Worm (Caenorhabditis elegans) whole organism, L2 larva: Measurements from ENCODE around the gene hst-1.
"Not testable (repeated sequence)": the region's sequence is repeated elsewhere in the genome, so short reads cannot be mapped to it uniquely, and the experiment has no call there.

Experiments
- C34F6.9 ChIP-seq: fragments of 150-350 bp; optimal IDR thresholded peaks from 2 replicates; lab custom pipeline; 2014; ENCODE audit warnings: missing biosample characterization, missing genetic modification characterization
- F13H6.1 ChIP-seq: sonication (generic microtip); optimal IDR thresholded peaks from 2 replicates; lab custom pipeline; 2016; ENCODE audit warnings: missing genetic modification characterization, missing compliant biosample characterization
- R02D3.7 ChIP-seq: fragments of 150-350 bp; optimal IDR thresholded peaks from 2 replicates; lab custom pipeline; 2014; ENCODE audit warnings: missing biosample characterization, missing genetic modification characterization
- Y55F3AM.14 ChIP-seq: fragments of 200-800 bp; sonication (Bioruptor generic); optimal IDR thresholded peaks from 2 replicates; lab custom pipeline; 2018; ENCODE audit warnings: mild to moderate bottlenecking, missing genetic modification characterization, missing compliant biosample characterization
- ZK546.5 ChIP-seq: sonication (generic microtip); optimal IDR thresholded peaks from 2 replicates; lab custom pipeline; 2017; ENCODE audit warnings: missing biosample characterization, missing genetic modification characterization
- alr-1 ChIP-seq: fragments of 150-350 bp; optimal IDR thresholded peaks from 2 replicates; lab custom pipeline; 2014; ENCODE audit warnings: missing biosample characterization, missing genetic modification characterization
- aly-2 ChIP-seq: fragments of 150-350 bp; optimal IDR thresholded peaks from 2 replicates; lab custom pipeline; 2014; ENCODE audit warnings: missing biosample characterization, missing genetic modification characterization
- ama-1 ChIP-seq: fragments of 150-350 bp; optimal IDR thresholded peaks from 2 replicates; lab custom pipeline; 2018; ENCODE audit warnings: inconsistent platforms
- blmp-1 ChIP-seq: sonication (generic microtip); optimal IDR thresholded peaks from 2 replicates; lab custom pipeline; 2017; ENCODE audit warnings: missing genetic modification characterization, mild to moderate bottlenecking, missing compliant biosample characterization, antibody characterized with exemption, moderate library complexity; ENCODE audit not compliant: insufficient read depth
- ceh-16 ChIP-seq: fragments of 150-350 bp; optimal IDR thresholded peaks from 2 replicates; lab custom pipeline; 2014; ENCODE audit warnings: missing biosample characterization, missing genetic modification characterization
- ceh-82 ChIP-seq: fragments of 150-350 bp; optimal IDR thresholded peaks from 2 replicates; lab custom pipeline; 2014; ENCODE audit warnings: missing biosample characterization, missing genetic modification characterization
- egl-27 ChIP-seq: sonication (generic microtip); optimal IDR thresholded peaks from 3 replicates; lab custom pipeline; 2017; ENCODE audit warnings: missing biosample characterization, missing genetic modification reagents, missing genetic modification characterization
- elt-1 ChIP-seq: fragments of 150-350 bp; optimal IDR thresholded peaks from 2 replicates; lab custom pipeline; 2014; ENCODE audit warnings: missing biosample characterization, missing genetic modification characterization
- elt-3 ChIP-seq: sonication (generic microtip); optimal IDR thresholded peaks from 2 replicates; lab custom pipeline; 2017; ENCODE audit warnings: missing biosample characterization, missing genetic modification characterization
- fos-1 ChIP-seq: fragments of 150-350 bp; optimal IDR thresholded peaks from 2 replicates; lab custom pipeline; 2014; ENCODE audit warnings: missing biosample characterization, missing genetic modification characterization
- lsy-2 ChIP-seq, 2 experiments: fragments of 150-350 bp in 1 of 2; sonication (generic microtip) in 1 of 2; optimal IDR thresholded peaks; 2 replicates each; lab custom pipeline; 2014 to 2017; ENCODE audit warnings: missing biosample characterization in 2 of 2, missing genetic modification characterization in 2 of 2
- mab-5 ChIP-seq: fragments of 150-350 bp; optimal IDR thresholded peaks from 2 replicates; lab custom pipeline; 2014; ENCODE audit warnings: missing biosample characterization, missing genetic modification characterization
- mbf-1 ChIP-seq: sonication (generic microtip); optimal IDR thresholded peaks from 2 replicates; lab custom pipeline; 2017; ENCODE audit warnings: missing biosample characterization, missing genetic modification characterization
- mdl-1 ChIP-seq, 2 experiments: fragments of 150-350 bp in 1 of 2; sonication (generic microtip) in 1 of 2; optimal IDR thresholded peaks; 2 replicates each; lab custom pipeline; 2017; ENCODE audit warnings: missing biosample characterization in 2 of 2, missing genetic modification characterization in 2 of 2
- nhr-10 ChIP-seq: sonication (generic microtip); optimal IDR thresholded peaks from 2 replicates; lab custom pipeline; 2017; ENCODE audit warnings: missing biosample characterization, missing genetic modification characterization
- nhr-25 ChIP-seq: fragments of 150-350 bp; sonication (generic microtip); optimal IDR thresholded peaks from 3 replicates; lab custom pipeline; 2014; ENCODE audit warnings: missing biosample characterization, missing genetic modification characterization
- nhr-6 ChIP-seq: fragments of 150-350 bp; optimal IDR thresholded peaks from 2 replicates; lab custom pipeline; 2014; ENCODE audit warnings: missing biosample characterization, missing genetic modification characterization
- peb-1 ChIP-seq: fragments of 150-350 bp; optimal IDR thresholded peaks from 2 replicates; lab custom pipeline; 2014; ENCODE audit warnings: missing biosample characterization, missing genetic modification characterization
- sem-4 ChIP-seq: fragments of 150-350 bp; optimal IDR thresholded peaks from 2 replicates; lab custom pipeline; 2014; ENCODE audit warnings: missing biosample characterization, missing genetic modification reagents, missing genetic modification characterization
- skn-1 ChIP-seq: sonication (generic microtip); optimal IDR thresholded peaks from 2 replicates; lab custom pipeline; 2017; ENCODE audit warnings: missing biosample characterization, missing genetic modification characterization
- sma-9 ChIP-seq, 2 experiments: fragments of 150-350 bp in 1 of 2; sonication (generic microtip) in 1 of 2; optimal IDR thresholded peaks; 2 replicates each; lab custom pipeline; 2014 to 2016; ENCODE audit warnings: missing genetic modification characterization in 2 of 2, mild to moderate bottlenecking in 1 of 2, missing biosample characterization in 1 of 2, missing compliant biosample characterization in 1 of 2, missing genetic modification reagents in 1 of 2, moderate library complexity in 1 of 2
- snpc-4 ChIP-seq: fragments of 150-350 bp; optimal IDR thresholded peaks from 2 replicates; lab custom pipeline; 2014; ENCODE audit warnings: missing biosample characterization, missing genetic modification characterization
- unc-39 ChIP-seq: fragments of 150-350 bp; optimal IDR thresholded peaks from 2 replicates; lab custom pipeline; 2014; ENCODE audit warnings: missing biosample characterization, missing genetic modification characterization
- unc-55 ChIP-seq: fragments of 150-350 bp; sonication (generic microtip); optimal IDR thresholded peaks from 3 replicates; lab custom pipeline; 2014; ENCODE audit warnings: missing biosample characterization, missing genetic modification reagents, missing genetic modification characterization
- unc-62 ChIP-seq: fragments of 150-350 bp; optimal IDR thresholded peaks from 2 replicates; lab custom pipeline; 2014; ENCODE audit warnings: missing biosample characterization, missing genetic modification reagents, missing genetic modification characterization
- zag-1 ChIP-seq: fragments of 150-350 bp; optimal IDR thresholded peaks from 2 replicates; lab custom pipeline; 2014; ENCODE audit warnings: missing biosample characterization, missing genetic modification characterization
- ztf-1 ChIP-seq: fragments of 200-800 bp; sonication (Bioruptor generic); conservative IDR thresholded peaks from 2 replicates; pipeline ENCODE4 v1.3.6; 2022; ENCODE audit warnings: missing genetic modification characterization, missing compliant biosample characterization

The hst-1 gene

DNA sequence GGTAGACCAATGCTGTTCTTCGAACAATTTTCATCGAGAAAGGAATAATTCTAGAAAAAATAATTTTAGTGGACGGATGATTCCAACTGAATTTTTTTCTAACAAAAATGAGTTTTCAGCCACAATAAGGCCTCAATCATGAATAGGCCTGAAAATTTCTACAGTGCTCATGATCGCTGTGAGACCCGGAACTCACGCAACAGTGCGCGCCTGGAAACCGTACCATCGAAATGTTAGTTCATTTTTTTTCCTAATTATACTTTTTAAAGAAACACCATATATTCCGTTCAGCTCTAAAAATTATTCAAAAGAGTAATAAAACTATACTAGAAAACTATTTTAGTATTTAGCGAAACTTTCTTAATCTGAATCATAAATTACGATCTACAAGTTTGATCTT, 33.6 kb upstream of the hst-1 start:
- no peak for TF ChIP-seq alr-1 (tag; lab: Kevin White, UChicago)
- TF ChIP-seq zag-1 (tag; lab: Kevin White, UChicago), result no peak
- TF ChIP-seq sma-9 (GFP tag; optimal IDR thresholded peaks at IDR 0.05; lab: Kevin White, UChicago), result no peak
- no peak for TF ChIP-seq sma-9 (tag; optimal IDR thresholded peaks at IDR 0.05; lab: Kevin White, UChicago)
- TF ChIP-seq mbf-1 (tag; lab: Kevin White, UChicago), result no peak
- no peak for TF ChIP-seq unc-55
- TF ChIP-seq Y55F3AM.14, result no peak
- no peak for TF ChIP-seq R02D3.7 (tag; lab: Kevin White, UChicago)

DNA sequence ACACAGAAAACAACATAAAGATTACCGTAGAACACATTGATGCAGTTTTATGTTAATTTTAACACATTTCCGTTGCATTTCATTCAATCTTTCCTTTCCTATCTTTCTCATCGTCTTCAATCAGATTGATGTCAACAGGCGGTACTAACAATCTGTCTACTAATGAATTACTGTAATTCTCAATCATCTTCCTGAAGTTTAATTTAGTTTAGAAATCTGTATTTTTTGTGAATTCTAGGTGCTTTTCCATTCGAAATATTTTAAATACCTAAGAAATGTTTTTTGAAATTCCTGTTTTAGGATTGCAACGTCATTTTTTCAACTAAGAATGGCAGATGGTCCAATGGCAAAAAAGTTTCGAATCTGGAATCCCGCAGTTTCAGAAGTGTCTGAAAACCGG, 32.4 kb upstream of the hst-1 start, which contains the start of gene F21D5.9:
F21D5.9 (plus strand) TSS at position 301 of the 400 bp plus-strand sequence.
- TF ChIP-seq nhr-10 (tag; lab: Kevin White, UChicago), result no peak
- TF ChIP-seq mdl-1 (tag; optimal IDR thresholded peaks at IDR 0.05; lab: Kevin White, UChicago), result no peak
- TF ChIP-seq C34F6.9 (tag; lab: Kevin White, UChicago), result no peak
- TF ChIP-seq ceh-16, result no peak
- TF ChIP-seq peb-1 (tag; lab: Kevin White, UChicago), result no peak
- TF ChIP-seq unc-55, result no peak
- no peak for TF ChIP-seq ceh-82 (tag; lab: Kevin White, UChicago)
- TF ChIP-seq unc-39 (tag; lab: Kevin White, UChicago), result no peak
- no peak for TF ChIP-seq Y55F3AM.14
- TF ChIP-seq unc-62 (GFP tag; lab: Kevin White, UChicago), result no peak
- TF ChIP-seq F13H6.1 (tag; lab: Kevin White, UChicago), result no peak
- no peak for TF ChIP-seq nhr-25 (tag; lab: Kevin White, UChicago)
- TF ChIP-seq blmp-1 (tag; lab: Kevin White, UChicago), result no peak
- TF ChIP-seq mab-5 (tag; lab: Kevin White, UChicago), result no peak
- TF ChIP-seq sem-4 (tag; lab: Kevin White, UChicago), result no peak
- TF ChIP-seq elt-1 (tag; lab: Kevin White, UChicago), result no peak
- no peak for TF ChIP-seq ama-1 (lab: Kevin White, UChicago)

DNA sequence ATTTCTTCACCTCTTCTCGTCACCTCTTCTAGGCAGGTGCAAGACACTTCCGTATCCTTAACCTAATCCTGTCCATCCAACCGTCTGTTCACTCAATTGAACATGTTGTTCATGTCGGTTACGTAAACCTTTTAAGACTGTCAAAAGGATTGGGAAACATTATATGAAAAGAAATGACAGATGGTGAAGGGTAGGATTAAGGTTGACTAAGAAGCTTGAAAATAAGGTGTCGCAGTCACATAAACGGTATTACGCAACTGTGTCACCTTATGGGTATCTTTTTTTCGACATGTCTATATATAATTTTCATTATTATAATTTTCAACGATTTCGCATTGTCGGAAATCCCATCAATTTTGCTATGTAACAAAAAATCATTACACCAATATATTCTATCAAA, 31.5 kb upstream of the hst-1 start:
- TF ChIP-seq lsy-2 (tag; optimal IDR thresholded peaks at IDR 0.05; lab: Kevin White, UChicago), result no peak
- no peak for TF ChIP-seq mbf-1 (tag; lab: Kevin White, UChicago)

ce11 chrIV:8718153-8718552, 26.8 kb upstream of the hst-1 start, which contains the start of gene H23L24.1:
TSS of gene H23L24.1 (plus strand) at chrIV:8718453.
- TF ChIP-seq ZK546.5, result no peak
- TF ChIP-seq elt-1 (tag; lab: Kevin White, UChicago), result no peak
- no peak for TF ChIP-seq ztf-1 (GFP tag; lab: Robert Waterston, UW)
- TF ChIP-seq alr-1 (tag; lab: Kevin White, UChicago), result no peak
- no peak for TF ChIP-seq mbf-1 (tag; lab: Kevin White, UChicago)
- no peak for TF ChIP-seq unc-55
- TF ChIP-seq sma-9 (GFP tag; optimal IDR thresholded peaks at IDR 0.05; lab: Kevin White, UChicago), result no peak
- no peak for TF ChIP-seq sma-9 (tag; optimal IDR thresholded peaks at IDR 0.05; lab: Kevin White, UChicago)
- TF ChIP-seq nhr-6 (tag; lab: Kevin White, UChicago), result no peak
- TF ChIP-seq C34F6.9 (tag; lab: Kevin White, UChicago), result no peak
- no peak for TF ChIP-seq nhr-25 (tag; lab: Kevin White, UChicago)
- TF ChIP-seq fos-1 (tag; lab: Kevin White, UChicago), result no peak
- no peak for TF ChIP-seq skn-1 (tag; lab: Kevin White, UChicago)
- no peak for TF ChIP-seq aly-2 (tag; lab: Kevin White, UChicago)
- no peak for TF ChIP-seq sem-4 (tag; lab: Kevin White, UChicago)
- TF ChIP-seq egl-27 (tag; lab: Kevin White, UChicago), result no peak
- no peak for TF ChIP-seq snpc-4 (tag; lab: Kevin White, UChicago)
- TF ChIP-seq elt-3 (tag; lab: Kevin White, UChicago), result no peak
- TF ChIP-seq ceh-82 (tag; lab: Kevin White, UChicago), result no peak
- no peak for TF ChIP-seq ama-1 (lab: Kevin White, UChicago)
- no peak for TF ChIP-seq unc-62 (GFP tag; lab: Kevin White, UChicago)

DNA sequence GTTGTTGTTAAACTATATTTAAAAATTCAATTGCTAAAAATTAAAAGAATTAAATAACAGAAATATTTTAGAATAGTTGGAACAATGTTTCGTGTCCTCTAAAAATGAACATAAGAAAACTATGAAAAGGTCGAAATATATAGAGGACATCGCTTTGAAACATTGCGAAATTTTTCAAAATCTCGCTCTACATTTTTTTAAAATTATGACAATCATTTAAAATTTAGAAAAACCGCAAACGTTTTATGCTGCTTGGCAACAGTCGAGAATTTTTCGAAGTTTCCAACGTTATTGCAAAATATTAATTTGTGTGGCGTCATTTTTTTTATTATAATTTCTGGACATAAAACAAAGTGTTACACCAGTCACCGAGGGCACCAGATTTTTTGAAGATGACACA, 23.7 kb upstream of the hst-1 start, which contains the start of the genes parg-2 and ipla-5:
parg-2 (minus strand) TSS at position 101 of the 400 bp plus-strand sequence.
ipla-5 (plus strand) TSS at position 216 of the 400 bp plus-strand sequence.
- not testable (repeated sequence) for TF ChIP-seq nhr-25 (tag; lab: Kevin White, UChicago); Y55F3AM.14; egl-27 (tag; lab: Kevin White, UChicago)
